8 worm cellular contexts compared by ENCODE assay signal in the genomic region with DNA sequence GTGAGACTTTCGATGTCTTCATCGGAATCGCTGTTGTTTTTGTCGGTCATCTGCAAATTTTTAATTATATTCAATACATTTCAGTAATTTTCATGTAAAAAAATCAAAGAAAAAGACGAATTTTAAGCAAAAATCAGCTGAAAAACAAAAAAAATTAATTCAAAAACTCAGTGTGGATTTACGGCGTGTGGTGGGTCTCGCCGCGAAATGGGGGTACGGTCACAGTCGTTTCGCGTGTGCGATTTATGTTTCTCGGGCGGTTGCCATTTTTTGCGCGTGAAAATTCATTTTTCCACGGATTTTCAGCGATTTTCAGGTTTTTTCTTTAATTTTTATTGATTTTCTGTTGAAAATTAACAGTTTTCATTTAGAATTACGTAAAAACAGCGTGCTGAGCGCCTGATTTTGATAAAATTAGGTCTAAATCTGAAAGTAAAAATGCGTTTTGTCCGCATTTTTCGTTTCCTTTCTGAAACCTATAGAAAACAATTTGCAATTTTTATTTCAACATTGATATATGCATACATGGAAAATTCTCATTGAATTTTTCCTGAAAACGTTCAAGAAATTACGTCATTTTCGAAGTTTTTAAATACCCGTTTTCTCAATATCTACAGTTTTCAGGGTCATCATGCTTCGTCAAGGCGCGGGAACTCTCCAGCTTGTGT.
TF ChIP-seq lines count a peak whose summit lies in the region.

A gene (minus strand): TSS at position 57 of the 668 bp plus-strand sequence.
A gene (plus strand): TSS at position 618 of the 668 bp plus-strand sequence.

TF ChIP-seq in whole organism, L1 larva, 84 proteins besides CTCF, POLR2A, EP300 and RAD21 (continues in another document):
- TF ChIP-seq skn-1 (tag; optimal IDR thresholded peaks at IDR 0.05; lab: Kevin White, UChicago): peak; percentile 58
- TF ChIP-seq efl-1 (optimal IDR thresholded peaks at IDR 0.05; lab: Kevin White, UChicago): peak; percentile 77 to 84
- TF ChIP-seq efl-1 (GFP tag; optimal IDR thresholded peaks at IDR 0.05 in 1 of 2; lab: Kevin White, UChicago): peak; percentile 75 to 97
- peak; percentile 55 for TF ChIP-seq lin-13 (GFP tag; optimal IDR thresholded peaks at IDR 0.05; lab: Kevin White, UChicago)
- peak; percentile 76 for TF ChIP-seq nhr-71 (tag; optimal IDR thresholded peaks at IDR 0.05; lab: Kevin White, UChicago)
- no peak for TF ChIP-seq ztf-11 (tag; optimal IDR thresholded peaks at IDR 0.05; lab: Kevin White, UChicago)
- no peak for TF ChIP-seq ceh-63 (GFP tag; optimal IDR thresholded peaks at IDR 0.05; lab: Kevin White, UChicago)
- TF ChIP-seq jun-1 (tag; optimal IDR thresholded peaks at IDR 0.05; lab: Kevin White, UChicago): no peak
- no peak for TF ChIP-seq lir-3 (tag; optimal IDR thresholded peaks at IDR 0.05; lab: Kevin White, UChicago; ENCODE audit: poor library complexity)
- no peak for TF ChIP-seq fos-1 (tag; optimal IDR thresholded peaks at IDR 0.05; lab: Kevin White, UChicago)

TF ChIP-seq in whole organism, L2 larva, 48 proteins besides CTCF, POLR2A, EP300 and RAD21 (continues in another document):
- peak; percentile 50 for TF ChIP-seq R02D3.7 (tag; optimal IDR thresholded peaks at IDR 0.05; lab: Kevin White, UChicago)
- peak; percentile 48 for TF ChIP-seq F13H6.1 (tag; optimal IDR thresholded peaks at IDR 0.05; lab: Kevin White, UChicago)
- no peak for TF ChIP-seq C34F6.9 (tag; optimal IDR thresholded peaks at IDR 0.05; lab: Kevin White, UChicago)
- no peak for TF ChIP-seq Y55F3AM.14 (GFP tag; optimal IDR thresholded peaks at IDR 0.05; lab: Kevin White, UChicago)
- TF ChIP-seq lin-13 (GFP tag; optimal IDR thresholded peaks at IDR 0.05; lab: Kevin White, UChicago): no peak
- peak; percentile 73 for TF ChIP-seq lin-11 (tag; optimal IDR thresholded peaks at IDR 0.05; lab: Kevin White, UChicago)
- no peak for TF ChIP-seq nhr-77 (tag; optimal IDR thresholded peaks at IDR 0.05; lab: Kevin White, UChicago)
- peak; percentile 96 to 98 for TF ChIP-seq lsy-2 (tag; optimal IDR thresholded peaks at IDR 0.05; lab: Kevin White, UChicago)
- TF ChIP-seq sma-3 (GFP tag; optimal IDR thresholded peaks at IDR 0.05; lab: Kevin White, UChicago): peak; percentile 55
- peak; percentile 18 for TF ChIP-seq snpc-4 (tag; optimal IDR thresholded peaks at IDR 0.05; lab: Kevin White, UChicago)

TF ChIP-seq in whole organism, L3 larva, 47 proteins besides CTCF, POLR2A, EP300 and RAD21 (continues in another document):
- TF ChIP-seq pqm-1 (tag; optimal IDR thresholded peaks at IDR 0.05; lab: Kevin White, UChicago): peak; percentile 5
- peak; percentile 92 for TF ChIP-seq egl-5 (tag; optimal IDR thresholded peaks at IDR 0.05; lab: Kevin White, UChicago)
- no peak for TF ChIP-seq nhr-67 (tag; optimal IDR thresholded peaks at IDR 0.05; lab: Kevin White, UChicago)
- TF ChIP-seq lin-39 (tag; optimal IDR thresholded peaks at IDR 0.05; lab: Kevin White, UChicago): peak; percentile 70
- TF ChIP-seq nhr-77 (tag; optimal IDR thresholded peaks at IDR 0.05; lab: Kevin White, UChicago): no peak
- no peak for TF ChIP-seq unc-39 (tag; optimal IDR thresholded peaks at IDR 0.05; lab: Kevin White, UChicago)
- TF ChIP-seq nfya-1 (tag; optimal IDR thresholded peaks at IDR 0.05; lab: Kevin White, UChicago; ENCODE audit: insufficient read depth): no peak
- no peak for TF ChIP-seq jun-1 (tag; optimal IDR thresholded peaks at IDR 0.05; lab: Kevin White, UChicago)
- no peak for TF ChIP-seq lsy-12 (tag; optimal IDR thresholded peaks at IDR 0.05; lab: Kevin White, UChicago)
- TF ChIP-seq nhr-11 (tag; optimal IDR thresholded peaks at IDR 0.05; lab: Kevin White, UChicago): no peak
- no peak for TF ChIP-seq ceh-9 (tag; optimal IDR thresholded peaks at IDR 0.05; lab: Kevin White, UChicago)

TF ChIP-seq in whole organism, L4 larva, 104 proteins besides CTCF, POLR2A, EP300 and RAD21 (continues in another document):
- TF ChIP-seq saeg-2 (GFP tag; IDR thresholded peaks at IDR 0.05; lab: Robert Waterston, UW) (no peak), aly-2 (tag; optimal IDR thresholded peaks at IDR 0.05; lab: Kevin White, UChicago) (no peak), mep-1 (tag; optimal IDR thresholded peaks at IDR 0.05; lab: Kevin White, UChicago) (no peak), egl-43 (GFP tag; IDR thresholded peaks at IDR 0.05; lab: Robert Waterston, UW) (no peak), dve-1 (tag; optimal IDR thresholded peaks at IDR 0.05; lab: Kevin White, UChicago; ENCODE audit: insufficient read depth) (no peak), ceh-28 (tag; optimal IDR thresholded peaks at IDR 0.05; lab: Kevin White, UChicago) (no peak), F10B5.3 (tag; optimal IDR thresholded peaks at IDR 0.05; lab: Kevin White, UChicago) (no peak), Y105C5A.15 (GFP tag; IDR thresholded peaks at IDR 0.05; lab: Robert Waterston, UW) (no peak), lin-15B (tag; optimal IDR thresholded peaks at IDR 0.05; lab: Kevin White, UChicago) (no peak), ces-1 (GFP tag; optimal IDR thresholded peaks at IDR 0.05; lab: Kevin White, UChicago) (no peak)

TF ChIP-seq in whole organism, early embryonic, 17 proteins besides CTCF, POLR2A, EP300 and RAD21:
- no peak for TF ChIP-seq tbx-37 (GFP tag; conservative IDR thresholded peaks at IDR 0.05; lab: Robert Waterston, UW)
- TF ChIP-seq tra-4 (tag; optimal IDR thresholded peaks at IDR 0.05; lab: Kevin White, UChicago): no peak
- TF ChIP-seq F13C5.2 (tag; optimal IDR thresholded peaks at IDR 0.05; lab: Kevin White, UChicago): peak; percentile 56

TF ChIP-seq in whole organism, late embryonic, 69 proteins besides CTCF, POLR2A, EP300 and RAD21:
- TF ChIP-seq ets-4 (tag; optimal IDR thresholded peaks at IDR 0.05; lab: Kevin White, UChicago) (no peak), unc-42 (tag; optimal IDR thresholded peaks at IDR 0.05; lab: Kevin White, UChicago) (peak; percentile 43), ceh-18 (tag; optimal IDR thresholded peaks at IDR 0.05; lab: Kevin White, UChicago) (peak; percentile 5), nfya-1 (tag; optimal IDR thresholded peaks at IDR 0.05; lab: Kevin White, UChicago) (peak; percentile 78), tbx-2 (tag; optimal IDR thresholded peaks at IDR 0.05; lab: Kevin White, UChicago) (peak; percentile 34), unc-3 (GFP tag; conservative IDR thresholded peaks at IDR 0.05; lab: Robert Waterston, UW) (no peak), unc-3 (tag; optimal IDR thresholded peaks at IDR 0.05; lab: Kevin White, UChicago) (no peak), K09A11.1 (tag; optimal IDR thresholded peaks at IDR 0.05; lab: Kevin White, UChicago; ENCODE audit: insufficient read depth) (no peak), ceh-31 (tag; optimal IDR thresholded peaks at IDR 0.05; lab: Kevin White, UChicago) (peak; percentile 18), hlh-15 (tag; optimal IDR thresholded peaks at IDR 0.05; lab: Kevin White, UChicago) (no peak)

TF ChIP-seq in whole organism, mixed stage, embryonic, 35 proteins besides CTCF, POLR2A, EP300 and RAD21:
- TF ChIP-seq unc-120 (tag; optimal IDR thresholded peaks at IDR 0.05; lab: Kevin White, UChicago; ENCODE audit: poor library complexity, severe bottlenecking): no peak
- no peak for TF ChIP-seq lin-32 (GFP tag; optimal IDR thresholded peaks at IDR 0.05; lab: Kevin White, UChicago)
- peak; percentile 23 for TF ChIP-seq hlh-1 (tag; optimal IDR thresholded peaks at IDR 0.05; lab: Kevin White, UChicago)
- TF ChIP-seq lin-13 (tag; optimal IDR thresholded peaks at IDR 0.05; lab: Kevin White, UChicago): peak; percentile 18
- no peak for TF ChIP-seq nhr-237 (tag; optimal IDR thresholded peaks at IDR 0.05; lab: Kevin White, UChicago)
- peak; percentile 34 for TF ChIP-seq pha-4 (tag; optimal IDR thresholded peaks at IDR 0.05; lab: Kevin White, UChicago)
- no peak for TF ChIP-seq bed-3 (GFP tag; optimal IDR thresholded peaks at IDR 0.05; lab: Kevin White, UChicago)
- peak; percentile 97 for TF ChIP-seq lsy-2 (tag; optimal IDR thresholded peaks at IDR 0.05; lab: Kevin White, UChicago)

TF ChIP-seq in whole organism, young adult, 124 proteins besides CTCF, POLR2A, EP300 and RAD21 (continues in another document):
- TF ChIP-seq hlh-12 (tag; optimal IDR thresholded peaks at IDR 0.05; lab: Kevin White, UChicago) (no peak), athp-1 (tag; optimal IDR thresholded peaks at IDR 0.05; lab: Kevin White, UChicago) (peak; percentile 1), rcor-1 (GFP tag; IDR thresholded peaks at IDR 0.05; lab: Robert Waterston, UW) (no peak), ceh-91 (GFP tag; IDR thresholded peaks at IDR 0.05; lab: Robert Waterston, UW) (peak; percentile 43; the same call in 1 of the 2 replicates), snpc-1.3 (tag; optimal IDR thresholded peaks at IDR 0.05; lab: Kevin White, UChicago; ENCODE audit: insufficient read depth) (peak; percentile 70), mcd-1 (GFP tag; IDR thresholded peaks at IDR 0.05; lab: Robert Waterston, UW) (peak; percentile 66), F37B4.10 (GFP tag; IDR thresholded peaks at IDR 0.05; lab: Robert Waterston, UW) (no peak), hmg-20 (GFP tag; IDR thresholded peaks at IDR 0.05; lab: Robert Waterston, UW) (no peak), mel-28 (tag; optimal IDR thresholded peaks at IDR 0.05; lab: Kevin White, UChicago; ENCODE audit: borderline replicate concordance) (no peak), snpc-1.1 (tag; optimal IDR thresholded peaks at IDR 0.05; lab: Kevin White, UChicago; ENCODE audit: insufficient read depth) (no peak), ceh-79 (tag; optimal IDR thresholded peaks at IDR 0.05; lab: Kevin White, UChicago) (no peak), lin-40 (tag; optimal IDR thresholded peaks at IDR 0.05; lab: Kevin White, UChicago) (peak; percentile 25), nfyb-1 (GFP tag; IDR thresholded peaks at IDR 0.05; lab: Robert Waterston, UW) (no peak), snpc-4 (GFP tag; optimal IDR thresholded peaks at IDR 0.05; lab: Kevin White, UChicago) (no peak), snpc-4 (tag; optimal IDR thresholded peaks at IDR 0.05; lab: Kevin White, UChicago) (peak in 2 of 4 experiments; percentile 25 to 70), D2030.7 (GFP tag; IDR thresholded peaks at IDR 0.05; lab: Robert Waterston, UW) (0 out of 2 replicates have a peak, but pooled peaks have one; percentile 39), Y79H2A.3 (GFP tag; conservative IDR thresholded peaks at IDR 0.05; lab: Robert Waterston, UW) (no peak), sdz-38 (tag; optimal IDR thresholded peaks at IDR 0.05; lab: Kevin White, UChicago) (no peak), snpc-3.4 (tag; optimal IDR thresholded peaks at IDR 0.05; lab: Kevin White, UChicago) (peak; percentile 21), madf-3 (GFP tag; IDR thresholded peaks at IDR 0.05; lab: Robert Waterston, UW) (no peak), F10E7.11 (tag; optimal IDR thresholded peaks at IDR 0.05; lab: Kevin White, UChicago) (no peak), Y95B8A.8 (GFP tag; IDR thresholded peaks at IDR 0.05; lab: Robert Waterston, UW) (no peak), aptf-2 (GFP tag; conservative IDR thresholded peaks at IDR 0.05; lab: Robert Waterston, UW) (no peak), lin-54 (GFP tag; optimal IDR thresholded peaks at IDR 0.05; lab: Kevin White, UChicago) (peak; percentile 33), tbp1 (GFP tag; optimal IDR thresholded peaks at IDR 0.05; lab: Kevin White, UChicago) (peak; percentile 32), ceh-40 (GFP tag; IDR thresholded peaks at IDR 0.05; lab: Robert Waterston, UW) (no peak), C17E4.6 (GFP tag; IDR thresholded peaks at IDR 0.05; lab: Robert Waterston, UW) (no peak)
